Worm (Caenorhabditis elegans): Measurements from ENCODE around the gene K12H6.4.

Gene K12H6.4

DNA sequence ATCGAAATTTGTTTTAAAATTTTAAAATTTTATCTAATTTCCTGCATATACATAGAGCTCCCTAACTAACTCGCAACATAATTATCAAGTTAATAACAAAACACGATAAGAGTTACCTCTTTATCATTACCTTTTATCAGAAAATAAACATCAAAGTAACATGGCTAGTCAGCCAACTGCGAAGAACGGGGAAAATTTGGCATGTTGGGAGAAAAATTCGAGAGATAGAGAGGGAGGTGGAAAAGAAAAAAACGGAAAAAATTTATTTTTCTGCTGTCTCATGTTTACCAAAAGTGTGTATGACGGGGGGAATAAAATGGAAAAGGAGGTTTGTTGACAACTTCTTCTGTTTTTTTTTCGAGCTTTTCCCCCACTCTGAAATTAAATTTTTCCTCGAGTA lies 10.0 kb upstream of the K12H6.4 start (continued):
- TF ChIP-seq dmd-9 (GFP tag; IDR thresholded peaks at IDR 0.05), result no peak
- no peak for TF ChIP-seq F49E8.2 (tag; optimal IDR thresholded peaks at IDR 0.05; ENCODE audit: borderline replicate concordance)
- peak; percentile 44 for TF ChIP-seq dmd-6 (GFP tag; IDR thresholded peaks at IDR 0.05)

ce11 chrII:2832539-2832938 lies 8.5 kb upstream of the K12H6.4 start:
- TF ChIP-seq sdz-12 (GFP tag; optimal IDR thresholded peaks at IDR 0.05) (no peak), daf-16 (GFP tag; optimal IDR thresholded peaks at IDR 0.05) (no peak), daf-16 (tag; optimal IDR thresholded peaks at IDR 0.05) (peak; percentile 39), F37D6.2 (tag; optimal IDR thresholded peaks at IDR 0.05) (no peak), tra-1 (GFP tag; IDR thresholded peaks at IDR 0.05) (no peak), hlh-30 (tag; optimal IDR thresholded peaks at IDR 0.05; ENCODE audit: insufficient read depth) (peak; percentile 55), ZK337.2 (GFP tag; IDR thresholded peaks at IDR 0.05) (no peak), nhr-10 (tag; optimal IDR thresholded peaks at IDR 0.05) (no peak), lin-1 (GFP tag; IDR thresholded peaks at IDR 0.05) (no peak), fkh-10 (GFP tag; optimal IDR thresholded peaks at IDR 0.05) (no peak), aha-1 (tag) (no peak), nhr-41 (GFP tag; IDR thresholded peaks at IDR 0.05) (no peak), tag-97 (GFP tag; IDR thresholded peaks at IDR 0.05) (no peak), T26A8.4 (GFP tag; IDR thresholded peaks at IDR 0.05) (no peak), nhr-25 (tag; optimal IDR thresholded peaks at IDR 0.05; ENCODE audit: borderline replicate concordance, insufficient read depth) (no peak), R02D3.7 (tag; optimal IDR thresholded peaks at IDR 0.05) (no peak), lin-38 (GFP tag; IDR thresholded peaks at IDR 0.05) (no peak), php-3 (GFP tag; IDR thresholded peaks at IDR 0.05) (0 out of 2 replicates have a peak, but pooled peaks have one; percentile 11), jun-1 (tag; optimal IDR thresholded peaks at IDR 0.05) (no peak), nhr-77 (tag; optimal IDR thresholded peaks at IDR 0.05) (no peak), lin-13 (GFP tag; optimal IDR thresholded peaks at IDR 0.05) (no peak), madf-9 (GFP tag; conservative IDR thresholded peaks at IDR 0.05) (no peak)

ce11 chrII:2832098-2832497 lies 8.0 kb upstream of the K12H6.4 start:
- TF ChIP-seq aha-1 (tag), result peak; percentile 36
- no peak for TF ChIP-seq tag-97 (GFP tag; IDR thresholded peaks at IDR 0.05)
- no peak for TF ChIP-seq snpc-4 (tag; optimal IDR thresholded peaks at IDR 0.05)
- TF ChIP-seq zfp-2 (tag; optimal IDR thresholded peaks at IDR 0.05), result no peak
- peak; percentile 22; the same call in 1 of the 2 replicates for TF ChIP-seq dmd-6 (GFP tag; IDR thresholded peaks at IDR 0.05)
- TF ChIP-seq zip-2 (tag; optimal IDR thresholded peaks at IDR 0.05), result no peak
- TF ChIP-seq nhr-28 (tag; optimal IDR thresholded peaks at IDR 0.05), result peak; percentile 53
- TF ChIP-seq hlh-11 (tag; optimal IDR thresholded peaks at IDR 0.05), result peak; percentile 9
- no peak for TF ChIP-seq ctbp-1 (GFP tag; IDR thresholded peaks at IDR 0.05)
- peak in 1 of 2 experiments; percentile 11 for TF ChIP-seq daf-16 (GFP tag; optimal IDR thresholded peaks at IDR 0.05)
- TF ChIP-seq daf-16 (tag; optimal IDR thresholded peaks at IDR 0.05), result peak; percentile 40
- no peak for TF ChIP-seq pha-4 (GFP tag; IDR thresholded peaks at IDR 0.05)
- TF ChIP-seq pha-4 (tag; optimal IDR thresholded peaks at IDR 0.05), result peak; percentile 50
- TF ChIP-seq jun-1 (tag; optimal IDR thresholded peaks at IDR 0.05), result no peak
- TF ChIP-seq lsy-2 (tag; optimal IDR thresholded peaks at IDR 0.05), result peak in 1 of 2 experiments; percentile 38
- no peak for TF ChIP-seq saeg-2 (GFP tag; IDR thresholded peaks at IDR 0.05)
- TF ChIP-seq ztf-7 (tag; optimal IDR thresholded peaks at IDR 0.05), result no peak
- TF ChIP-seq zag-1 (tag; optimal IDR thresholded peaks at IDR 0.05), result no peak
- TF ChIP-seq dmd-9 (GFP tag; IDR thresholded peaks at IDR 0.05), result no peak
- no peak for TF ChIP-seq pqm-1 (tag; optimal IDR thresholded peaks at IDR 0.05)
- no peak for TF ChIP-seq ces-1 (GFP tag; optimal IDR thresholded peaks at IDR 0.05)
- peak; percentile 25 for TF ChIP-seq nhr-6 (tag; optimal IDR thresholded peaks at IDR 0.05)
- no peak for TF ChIP-seq madf-5 (GFP tag; IDR thresholded peaks at IDR 0.05)
- no peak for TF ChIP-seq ceh-28 (tag; optimal IDR thresholded peaks at IDR 0.05)

Measured in whole organism, L4 larva.